Fruit fly (Drosophila melanogaster) whole organism, embryonic: ENCODE measurements around the gene CG14052.

Source experiments
- Awh ChIP-seq: fragments of 200-800 bp; sonication (Bioruptor generic); IDR thresholded peaks from 2 replicates; pipeline ENCODE4, ENCODE4 v1.3.6; 2022; ENCODE audit warnings: missing biosample characterization, missing genetic modification characterization
- Bgb ChIP-seq: fragments of 200-800 bp; sonication (Bioruptor generic); IDR thresholded peaks from 2 replicates; pipeline ENCODE4 v1.3.6; 2022; ENCODE audit warnings: missing biosample characterization, missing genetic modification characterization; ENCODE audit not compliant: partially characterized antibody
- Bteb2 ChIP-seq: fragments of 200-800 bp; sonication (Bioruptor generic); optimal IDR thresholded peaks from 2 replicates; lab custom pipeline; 2016; ENCODE audit warnings: missing biosample characterization, missing genetic modification characterization
- CG1024 ChIP-seq: fragments of 200-800 bp; sonication (Bioruptor generic); IDR thresholded peaks from 2 replicates; pipeline ENCODE4 v1.3.6; 2022; ENCODE audit warnings: missing biosample characterization, missing genetic modification characterization
- CG10267 ChIP-seq: fragments of 200-800 bp; sonication (Bioruptor generic); optimal IDR thresholded peaks from 2 replicates; lab custom pipeline; 2018; ENCODE audit warnings: missing biosample characterization, mild to moderate bottlenecking, missing genetic modification characterization, moderate library complexity
- CG10274 ChIP-seq: fragments of 200-800 bp; sonication (Bioruptor generic); optimal IDR thresholded peaks from 3 replicates; lab custom pipeline; 2017; ENCODE audit warnings: missing biosample characterization, mild to moderate bottlenecking, missing genetic modification characterization
- CG10543 ChIP-seq: fragments of 200-800 bp; sonication (Bioruptor generic); optimal IDR thresholded peaks from 3 replicates; lab custom pipeline; 2017; ENCODE audit warnings: missing biosample characterization, mild to moderate bottlenecking, missing genetic modification characterization, moderate library complexity
- CG11504 ChIP-seq: fragments of 200-800 bp; sonication (Bioruptor generic); optimal IDR thresholded peaks from 3 replicates; lab custom pipeline; 2019; ENCODE audit warnings: missing biosample characterization, mild to moderate bottlenecking, missing genetic modification characterization, moderate library complexity
- CG11560 ChIP-seq: fragments of 200-800 bp; sonication (Bioruptor generic); IDR thresholded peaks from 3 replicates; pipeline ENCODE4 v1.3.6; 2022; ENCODE audit warnings: missing biosample characterization, missing genetic modification characterization
- CG11696 ChIP-seq: fragments of 200-800 bp; sonication (Bioruptor generic); IDR thresholded peaks from 2 replicates; pipeline ENCODE4 v1.3.6; 2022; ENCODE audit warnings: missing biosample characterization, missing genetic modification characterization
- CG12942 ChIP-seq: fragments of 200-800 bp; sonication (Bioruptor generic); optimal IDR thresholded peaks from 3 replicates; lab custom pipeline; 2016; ENCODE audit warnings: missing biosample characterization, missing genetic modification characterization
- CG14860 ChIP-seq: fragments of 200-800 bp; sonication (Bioruptor generic); IDR thresholded peaks from 3 replicates; pipeline ENCODE4 v1.3.6; 2022; ENCODE audit warnings: missing biosample characterization, missing genetic modification characterization; ENCODE audit not compliant: partially characterized antibody
- CG1647 ChIP-seq: fragments of 200-800 bp; sonication (Bioruptor generic); optimal IDR thresholded peaks from 3 replicates; lab custom pipeline; 2016; ENCODE audit warnings: missing biosample characterization, missing genetic modification characterization
- CG2120 ChIP-seq: fragments of 200-800 bp; sonication (Bioruptor generic); optimal IDR thresholded peaks from 3 replicates; lab custom pipeline; 2016; ENCODE audit warnings: missing biosample characterization, missing genetic modification characterization
- CG4328 ChIP-seq: fragments of 200-800 bp; sonication (Bioruptor generic); optimal IDR thresholded peaks from 3 replicates; lab custom pipeline; 2017; ENCODE audit warnings: missing biosample characterization, missing genetic modification reagents, missing genetic modification characterization
- CG43689 ChIP-seq: fragments of 200-800 bp; sonication (Bioruptor generic); IDR thresholded peaks from 2 replicates; pipeline ENCODE4 v1.3.6; 2022; ENCODE audit warnings: missing biosample characterization, missing genetic modification characterization
- CG5245 ChIP-seq: fragments of 200-800 bp; sonication (Bioruptor generic); optimal IDR thresholded peaks from 3 replicates; lab custom pipeline; 2016; ENCODE audit warnings: missing biosample characterization, missing genetic modification characterization
- CG6175 ChIP-seq: fragments of 200-800 bp; sonication (Bioruptor generic); IDR thresholded peaks from 3 replicates; pipeline ENCODE4 v1.3.6; 2022; ENCODE audit warnings: missing biosample characterization, missing genetic modification characterization
- CG6765 ChIP-seq: fragments of 200-800 bp; sonication (Bioruptor generic); optimal IDR thresholded peaks from 3 replicates; lab custom pipeline; 2017; ENCODE audit warnings: missing biosample characterization, mild to moderate bottlenecking, missing genetic modification characterization
- CG8290 ChIP-seq, 3 experiments: fragments of 200-800 bp; sonication (Bioruptor generic); optimal IDR thresholded peaks; 2 replicates each; lab custom pipeline; 2016 to 2019; ENCODE audit warnings: missing biosample characterization in 3 of 3, missing genetic modification characterization in 3 of 3, mild to moderate bottlenecking in 2 of 3, moderate library complexity in 1 of 3
- CG8388 ChIP-seq: fragments of 200-800 bp; sonication (Bioruptor generic); optimal IDR thresholded peaks from 2 replicates; lab custom pipeline; 2019; ENCODE audit warnings: missing biosample characterization, mild to moderate bottlenecking, missing genetic modification characterization, moderate library complexity
- CG9727 ChIP-seq: fragments of 200-800 bp; sonication (Bioruptor generic); optimal IDR thresholded peaks from 3 replicates; lab custom pipeline; 2017; ENCODE audit warnings: missing biosample characterization, mild to moderate bottlenecking, missing genetic modification characterization
- Camta ChIP-seq: fragments of 200-800 bp; sonication (Bioruptor generic); optimal IDR thresholded peaks from 2 replicates; lab custom pipeline; 2016; ENCODE audit warnings: missing biosample characterization, missing genetic modification characterization
- Deaf1 ChIP-seq: fragments of 200-800 bp; optimal IDR thresholded peaks from 3 replicates; lab custom pipeline; 2019; ENCODE audit warnings: missing biosample characterization, mild to moderate bottlenecking, missing genetic modification characterization, moderate library complexity
- Dll ChIP-seq: fragments of 200-800 bp; sonication (Bioruptor generic); IDR thresholded peaks from 4 replicates; pipeline ENCODE4 v1.3.6; 2022; ENCODE audit warnings: missing biosample characterization, missing genetic modification characterization; ENCODE audit not compliant: partially characterized antibody
- E2f1 ChIP-seq: fragments of 200-800 bp; sonication (Bioruptor generic); IDR thresholded peaks from 2 replicates; pipeline ENCODE4 v1.3.6; 2022; ENCODE audit warnings: missing biosample characterization, missing genetic modification characterization
- Eip74EF ChIP-seq, 2 experiments: fragments of 200-800 bp in 1 of 2; fragments of >200 bp in 1 of 2; sonication (Bioruptor generic) in 1 of 2; optimal IDR thresholded peaks; 2 replicates each; lab custom pipeline; 2017 to 2019; ENCODE audit warnings: missing biosample characterization in 2 of 2, missing genetic modification characterization in 2 of 2, mild to moderate bottlenecking in 1 of 2, moderate library complexity in 1 of 2
- Fer1 ChIP-seq: fragments of 200-800 bp; sonication (Bioruptor generic); optimal IDR thresholded peaks from 2 replicates; lab custom pipeline; 2017; ENCODE audit warnings: missing biosample characterization, mild to moderate bottlenecking, missing genetic modification characterization
- MESR4 ChIP-seq: fragments of 200-800 bp; sonication (Bioruptor generic); optimal IDR thresholded peaks from 2 replicates; lab custom pipeline; 2018; ENCODE audit warnings: missing biosample characterization, mild to moderate bottlenecking, missing genetic modification characterization, moderate library complexity
- Ravus ChIP-seq: fragments of 200-800 bp; sonication (Bioruptor generic); IDR thresholded peaks from 2 replicates; pipeline ENCODE4 v1.3.6; 2022; ENCODE audit warnings: missing biosample characterization, missing genetic modification characterization
- Rfx ChIP-seq: fragments of 200-800 bp; sonication (Bioruptor generic); IDR thresholded peaks from 2 replicates; pipeline ENCODE4 v1.3.6; 2022; ENCODE audit warnings: missing biosample characterization, missing genetic modification characterization
- Sox100B ChIP-seq: fragments of 200-800 bp; sonication (Bioruptor generic); optimal IDR thresholded peaks from 3 replicates; lab custom pipeline; 2018; ENCODE audit warnings: missing biosample characterization, mild to moderate bottlenecking, missing genetic modification characterization
- aop ChIP-seq: fragments of 200-800 bp; sonication (Bioruptor generic); IDR thresholded peaks from 2 replicates; pipeline ENCODE4 v1.3.6; 2022; ENCODE audit warnings: missing biosample characterization, missing genetic modification characterization
- ap ChIP-seq: fragments of 200-800 bp; sonication (Bioruptor generic); IDR thresholded peaks from 2 replicates; pipeline ENCODE4 v1.3.6; 2022; ENCODE audit warnings: missing biosample characterization, missing genetic modification characterization
- chm ChIP-seq: fragments of 200-800 bp; sonication (Bioruptor generic); IDR thresholded peaks from 2 replicates; pipeline ENCODE4 v1.3.6; 2022; ENCODE audit warnings: missing biosample characterization, missing genetic modification characterization
- chn ChIP-seq: fragments of 200-800 bp; sonication (Bioruptor generic); optimal IDR thresholded peaks from 2 replicates; lab custom pipeline; 2016; ENCODE audit warnings: missing biosample characterization, missing genetic modification characterization
- danr ChIP-seq: fragments of 200-800 bp; sonication (Bioruptor generic); IDR thresholded peaks from 2 replicates; pipeline ENCODE4 v1.3.6; 2022; ENCODE audit warnings: missing biosample characterization, missing genetic modification characterization
- dysf ChIP-seq: fragments of 200-800 bp; sonication (Bioruptor generic); IDR thresholded peaks from 3 replicates; pipeline ENCODE4 v1.3.6; 2022; ENCODE audit warnings: missing biosample characterization, missing genetic modification characterization
- en ChIP-seq: fragments of 200-800 bp; sonication (Bioruptor generic); optimal IDR thresholded peaks from 2 replicates; lab custom pipeline; 2016; ENCODE audit warnings: missing biosample characterization, missing genetic modification characterization
- eve ChIP-seq, 2 experiments: fragments of >200 bp; optimal IDR thresholded peaks; 2 replicates each; lab custom pipeline; 2017; ENCODE audit warnings: missing biosample characterization in 2 of 2, missing genetic modification characterization in 2 of 2
- exex ChIP-seq: fragments of 200-800 bp; sonication (Bioruptor generic); optimal IDR thresholded peaks from 4 replicates; lab custom pipeline; 2018; ENCODE audit warnings: missing biosample characterization, mild to moderate bottlenecking, missing genetic modification characterization, moderate library complexity
- mirr ChIP-seq: fragments of 200-800 bp; sonication (Bioruptor generic); optimal IDR thresholded peaks from 3 replicates; lab custom pipeline; 2018; ENCODE audit warnings: missing biosample characterization, mild to moderate bottlenecking, missing genetic modification characterization
- nom ChIP-seq: fragments of 200-800 bp; sonication (Bioruptor generic); optimal IDR thresholded peaks from 2 replicates; lab custom pipeline; 2017; ENCODE audit warnings: missing biosample characterization, missing genetic modification characterization, mild to moderate bottlenecking, moderate library complexity, missing genetic modification reagents
- odd ChIP-seq: fragments of 200-800 bp; sonication (Bioruptor generic); optimal IDR thresholded peaks from 2 replicates; lab custom pipeline; 2017; ENCODE audit warnings: missing biosample characterization, mild to moderate bottlenecking, missing genetic modification characterization
- onecut ChIP-seq: fragments of 200-800 bp; sonication (Bioruptor generic); IDR thresholded peaks from 2 replicates; pipeline ENCODE4 v1.3.6; 2022; ENCODE audit warnings: missing biosample characterization, missing genetic modification characterization
- sens ChIP-seq: fragments of 200-800 bp; sonication (Bioruptor generic); peaks from one replicate; lab custom pipeline; 2016; ENCODE audit warnings: missing biosample characterization, missing genetic modification characterization
- trem ChIP-seq: fragments of 200-800 bp; optimal IDR thresholded peaks from 3 replicates; lab custom pipeline; 2019; ENCODE audit warnings: missing biosample characterization, mild to moderate bottlenecking, missing genetic modification characterization, moderate library complexity
- unpg ChIP-seq: fragments of 200-800 bp; sonication (Bioruptor generic); optimal IDR thresholded peaks from 3 replicates; lab custom pipeline; 2018; ENCODE audit warnings: missing biosample characterization, mild to moderate bottlenecking, missing genetic modification characterization, moderate library complexity
- zfh1 ChIP-seq: fragments of 200-800 bp; sonication (Bioruptor generic); IDR thresholded peaks from 3 replicates; pipeline ENCODE4 v1.3.6; 2022; ENCODE audit warnings: missing biosample characterization, missing genetic modification characterization

Gene CG14052

dm6 chrX:2255035-2255434 is 31.5 kb downstream of the CG14052 start (continued):
- no peak for TF ChIP-seq CG11560 (tag; lab: Robert Waterston, UW)
- no peak for TF ChIP-seq Dll (GFP tag; lab: Robert Waterston, UW)
- TF ChIP-seq en (GFP tag; lab: Kevin White, UChicago) = no peak
- TF ChIP-seq Ravus = no peak
- no peak for TF ChIP-seq CG43689 (GFP tag; lab: Robert Waterston, UW)
- TF ChIP-seq zfh1 (GFP tag; lab: Robert Waterston, UW) = no peak
- no peak for TF ChIP-seq CG1647

dm6 chrX:2258602-2259233 is 35.2 kb downstream of the CG14052 start:
- TF ChIP-seq trem (tag; lab: Kevin White, UChicago) (no peak), unpg (peak; percentile 6), Sox100B (no peak), CG11560 (tag; lab: Robert Waterston, UW) (no peak), CG10274 (GFP tag; lab: Kevin White, UChicago) (no peak), chm (GFP tag; lab: Robert Waterston, UW) (0 out of 2 replicates have a peak, but pooled peaks have one; percentile 20), Awh (GFP tag; lab: Robert Waterston, UW) (no peak), CG6175 (GFP tag; lab: Robert Waterston, UW) (no peak), ap (GFP tag; lab: Robert Waterston, UW) (no peak), CG2120 (GFP tag; lab: Kevin White, UChicago) (peak; percentile 20), CG5245 (GFP tag; lab: Kevin White, UChicago) (no peak), Bteb2 (GFP tag; lab: Kevin White, UChicago) (no peak), CG11696 (peak; percentile 43; the same call in 1 of the 2 replicates), MESR4 (GFP tag; lab: Kevin White, UChicago) (no peak), CG1024 (no peak), CG8290 (GFP tag; optimal IDR thresholded peaks at IDR 0.05; lab: Kevin White, UChicago) (no peak), CG8290 (tag; optimal IDR thresholded peaks at IDR 0.05; lab: Kevin White, UChicago) (peak in 1 of 2 experiments; percentile 28), CG6765 (GFP tag; lab: Kevin White, UChicago) (peak; percentile 2), CG11504 (tag; lab: Kevin White, UChicago) (peak; percentile 7), Camta (GFP tag; lab: Kevin White, UChicago) (no peak), E2f1 (no peak), Fer1 (GFP tag; lab: Kevin White, UChicago) (peak; percentile 18), mirr (GFP tag; lab: Kevin White, UChicago) (no peak), dysf (GFP tag; lab: Robert Waterston, UW) (0 out of 3 replicates have a peak, but pooled peaks have one; percentile 25), CG8388 (GFP tag; lab: Kevin White, UChicago) (no peak), danr (GFP tag; lab: Robert Waterston, UW) (no peak), Bgb (GFP tag; lab: Robert Waterston, UW) (no peak), CG14860 (GFP tag; lab: Robert Waterston, UW) (no peak), onecut (GFP tag; lab: Robert Waterston, UW) (no peak), Deaf1 (tag; lab: Kevin White, UChicago) (no peak), exex (tag; lab: Kevin White, UChicago) (no peak), CG4328 (GFP tag; lab: Kevin White, UChicago) (no peak), CG10543 (GFP tag; lab: Kevin White, UChicago) (no peak), chn (GFP tag; lab: Kevin White, UChicago) (no peak), Eip74EF (GFP tag; optimal IDR thresholded peaks at IDR 0.05; lab: Kevin White, UChicago) (no peak), aop (GFP tag; lab: Robert Waterston, UW) (no peak), CG12942 (GFP tag; lab: Kevin White, UChicago) (no peak), eve (GFP tag; optimal IDR thresholded peaks at IDR 0.05; lab: Kevin White, UChicago) (no peak), Rfx (GFP tag; lab: Robert Waterston, UW) (no peak), nom (GFP tag; lab: Kevin White, UChicago) (peak; percentile 35), sens (GFP tag; lab: Kevin White, UChicago) (peak; percentile 21), CG10267 (tag; lab: Kevin White, UChicago) (no peak), odd (GFP tag; lab: Kevin White, UChicago) (no peak), CG9727 (GFP tag; lab: Kevin White, UChicago) (peak; percentile 4)
